Worm (Caenorhabditis elegans): ENCODE measurements around the gene Y43H11AL.1.

ce11 chrII:264053-264452, 31.5 kb upstream of the Y43H11AL.1 start, which contains the start of gene B0432.14:
- TF ChIP-seq sea-1 (GFP tag; conservative IDR thresholded peaks at IDR 0.05) (no peak), hnd-1 (tag; optimal IDR thresholded peaks at IDR 0.05) (no peak), ama-1 (optimal IDR thresholded peaks at IDR 0.05) (no peak), F13C5.2 (tag; optimal IDR thresholded peaks at IDR 0.05) (no peak), tra-4 (tag; optimal IDR thresholded peaks at IDR 0.05) (no peak), hmg-4 (GFP tag; optimal IDR thresholded peaks at IDR 0.05) (no peak)
